Worm (Caenorhabditis elegans) whole organism, L1 larva: ENCODE data around the gene fbxa-48.

Experiments
- alr-1 ChIP-seq: fragments of 200-800 bp; sonication (Bioruptor generic); optimal IDR thresholded peaks from 2 replicates; lab custom pipeline; 2018; ENCODE audit warnings: borderline replicate concordance, mild to moderate bottlenecking, missing genetic modification characterization, missing compliant biosample characterization
- ama-1 ChIP-seq: fragments of 150-350 bp; optimal IDR thresholded peaks from 2 replicates; lab custom pipeline; 2014
- hlh-4 ChIP-seq: sonication (generic microtip); optimal IDR thresholded peaks from 2 replicates; lab custom pipeline; 2016; ENCODE audit warnings: mild to moderate bottlenecking, missing genetic modification characterization, missing compliant biosample characterization
- lin-13 ChIP-seq: fragments of 150-350 bp; optimal IDR thresholded peaks from 2 replicates; lab custom pipeline; 2014; ENCODE audit warnings: missing biosample characterization, missing genetic modification reagents, missing genetic modification characterization
- lin-15B ChIP-seq: fragments of 150-350 bp; sonication (generic microtip); optimal IDR thresholded peaks from 3 replicates; lab custom pipeline; 2014; ENCODE audit warnings: missing biosample characterization, missing genetic modification characterization
- lin-39 ChIP-seq: fragments of 150-350 bp; optimal IDR thresholded peaks from 2 replicates; lab custom pipeline; 2014; ENCODE audit warnings: missing biosample characterization, missing genetic modification reagents, missing genetic modification characterization
- lir-3 ChIP-seq: sonication (generic microtip); optimal IDR thresholded peaks from 2 replicates; lab custom pipeline; 2016; ENCODE audit warnings: mild to moderate bottlenecking, missing genetic modification characterization, moderate library complexity, missing compliant biosample characterization; ENCODE audit not compliant: poor library complexity
- nhr-76 ChIP-seq: sonication (generic microtip); optimal IDR thresholded peaks from 2 replicates; lab custom pipeline; 2017; ENCODE audit warnings: missing biosample characterization, missing genetic modification characterization
- nhr-90 ChIP-seq: sonication (generic microtip); optimal IDR thresholded peaks from 2 replicates; lab custom pipeline; 2016; ENCODE audit warnings: mild to moderate bottlenecking, missing genetic modification characterization, missing compliant biosample characterization; ENCODE audit not compliant: poor library complexity
- pqm-1 ChIP-seq: sonication (generic microtip); optimal IDR thresholded peaks from 3 replicates; lab custom pipeline; 2017; ENCODE audit warnings: missing biosample characterization, missing genetic modification characterization

DNA sequence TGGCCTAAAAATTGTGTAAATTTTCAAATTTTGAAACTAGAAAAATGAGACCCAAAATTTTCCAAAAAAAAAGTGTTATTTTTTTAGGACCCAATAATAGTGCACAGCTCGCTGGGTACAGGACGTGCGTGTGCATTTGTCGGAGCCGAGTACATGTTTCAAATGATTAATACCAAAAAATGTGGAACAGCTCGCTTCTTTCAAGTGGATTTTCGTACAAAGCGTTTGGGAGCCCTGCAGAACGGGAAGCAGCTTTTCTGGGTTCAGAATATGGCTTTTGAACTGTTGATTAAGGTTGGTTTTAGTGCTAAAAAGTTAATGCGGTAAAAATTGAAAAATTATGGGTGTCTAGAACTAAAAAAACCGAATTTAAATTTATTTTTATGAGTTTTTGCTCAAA, 16.3 kb upstream of the fbxa-48 start:
- TF ChIP-seq lin-39 (tag; lab: Kevin White, UChicago) (no peak), lir-3 (tag; lab: Kevin White, UChicago) (no peak), lin-15B (tag; lab: Kevin White, UChicago) (no peak), alr-1 (tag; lab: Kevin White, UChicago) (no peak), nhr-90 (no peak), nhr-76 (tag; lab: Kevin White, UChicago) (no peak), ama-1 (no peak), lin-13 (GFP tag; lab: Kevin White, UChicago) (no peak), hlh-4 (tag; lab: Kevin White, UChicago) (no peak), pqm-1 (no peak)
